Fruit fly (Drosophila melanogaster) whole organism, prepupa: ENCODE results near the gene CG31775.

Experiments
- CG32006 ChIP-seq: fragments of 200-800 bp; sonication (Bioruptor generic); optimal IDR thresholded peaks from 3 replicates; lab custom pipeline; 2017; ENCODE audit warnings: missing biosample characterization, mild to moderate bottlenecking, missing genetic modification characterization
- CG8319 ChIP-seq: fragments of 200-800 bp; sonication (Bioruptor generic); optimal IDR thresholded peaks from 3 replicates; lab custom pipeline; 2016; ENCODE audit warnings: missing biosample characterization, missing genetic modification characterization
- Ets96B ChIP-seq: fragments of 200-800 bp; optimal IDR thresholded peaks from 2 replicates; lab custom pipeline; 2019; ENCODE audit warnings: missing biosample characterization, mild to moderate bottlenecking, missing genetic modification characterization, moderate library complexity
- Sox102F ChIP-seq: fragments of 200-800 bp; sonication (Bioruptor generic); optimal IDR thresholded peaks from 2 replicates; lab custom pipeline; 2016; ENCODE audit warnings: missing biosample characterization, mild to moderate bottlenecking, missing genetic modification characterization
- acj6 ChIP-seq: fragments of 200-800 bp; sonication (Bioruptor generic); optimal IDR thresholded peaks from 3 replicates; lab custom pipeline; 2016; ENCODE audit warnings: missing biosample characterization, missing genetic modification characterization
- fkh ChIP-seq: fragments of 200-800 bp; sonication (Bioruptor generic); optimal IDR thresholded peaks from 3 replicates; lab custom pipeline; 2017; ENCODE audit warnings: missing biosample characterization, mild to moderate bottlenecking, missing genetic modification characterization, moderate library complexity
- spab ChIP-seq: fragments of 200-800 bp; sonication (Bioruptor generic); optimal IDR thresholded peaks from 2 replicates; lab custom pipeline; 2017; ENCODE audit warnings: missing biosample characterization, mild to moderate bottlenecking, missing genetic modification characterization, missing genetic modification reagents

DNA sequence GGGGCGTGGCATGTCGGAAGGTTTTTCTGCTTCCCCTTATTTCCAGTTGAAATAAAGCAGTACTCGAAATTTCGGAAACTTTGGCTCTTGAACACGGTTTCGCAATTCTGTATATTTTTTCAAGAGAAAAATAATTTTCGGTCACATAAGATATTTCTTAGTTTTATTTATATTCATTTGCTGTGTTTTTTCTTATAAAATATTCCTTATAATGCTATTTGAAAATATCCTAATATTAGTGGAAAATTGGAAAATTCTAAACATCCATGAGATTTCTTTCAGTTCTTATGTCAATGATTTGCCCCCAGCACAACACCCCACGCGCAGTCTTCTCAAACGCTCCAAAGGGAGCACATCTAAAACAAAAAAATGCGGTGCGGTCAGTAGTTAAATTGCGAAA, 22.9 kb upstream of the CG31775 start, which contains the start of gene CG4691:
- TF ChIP-seq acj6 (GFP tag; lab: Kevin White, UChicago), result no peak
- no peak for TF ChIP-seq CG32006 (GFP tag; lab: Kevin White, UChicago)
- TF ChIP-seq Ets96B (tag; lab: Kevin White, UChicago), result no peak
- no peak for TF ChIP-seq CG8319 (GFP tag; lab: Kevin White, UChicago)
- TF ChIP-seq Sox102F, result no peak
- no peak for TF ChIP-seq spab (GFP tag; lab: Kevin White, UChicago)
- no peak for TF ChIP-seq fkh (GFP tag; lab: Kevin White, UChicago)
